Comparison of ENCODE assay signal across 1 fruit fly cellular context in the genomic region with DNA sequence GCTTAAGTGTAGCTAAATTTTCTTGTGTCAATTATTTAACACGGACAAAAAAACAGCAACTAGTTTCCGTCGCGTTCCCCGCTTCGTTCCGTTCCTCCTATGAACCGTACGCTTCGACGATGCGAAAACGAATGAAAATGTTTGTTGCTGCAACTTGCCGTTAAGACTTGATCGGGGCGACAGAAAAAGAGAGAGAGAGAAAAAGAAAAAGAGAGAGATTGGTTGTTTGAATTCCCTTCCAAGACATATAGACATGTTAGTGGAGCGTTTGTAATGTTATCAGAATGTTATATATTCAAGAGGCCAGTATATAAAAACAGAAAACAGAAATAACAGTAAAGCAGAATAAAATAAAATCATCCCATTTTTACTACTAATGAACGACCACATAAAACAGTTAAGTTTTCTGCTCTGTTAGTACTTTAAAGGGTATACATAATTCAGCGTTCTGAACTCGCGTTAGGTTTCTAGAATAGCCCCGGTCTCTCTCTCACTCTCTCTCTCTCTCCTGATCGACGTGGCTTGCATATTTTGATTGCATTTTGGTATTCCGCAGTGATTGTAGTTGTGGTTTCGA.
TF ChIP-seq lines count a peak whose summit lies in the region.

A gene (minus strand): TSS at position 137 of the 577 bp plus-strand sequence.

TF ChIP-seq in whole organism, embryonic, 481 proteins besides CTCF, POLR2A, EP300 and RAD21 (continued from another document and continues in another):
- TF ChIP-seq CG42726 (GFP tag; IDR thresholded peaks at IDR 0.05; lab: Robert Waterston, UW; ENCODE audit: partially characterized antibody) (no peak; the same call in 1 of the 2 replicates), Antp (GFP tag; optimal IDR thresholded peaks at IDR 0.05; lab: Kevin White, UChicago) (peak; percentile 89), Drgx (GFP tag; IDR thresholded peaks at IDR 0.05; lab: Robert Waterston, UW) (peak; percentile 92), CG7987 (GFP tag; optimal IDR thresholded peaks at IDR 0.05; lab: Kevin White, UChicago) (peak; percentile 87), CG7839 (tag; optimal IDR thresholded peaks at IDR 0.05; lab: Kevin White, UChicago) (peak; percentile 94), Ssrp (tag; optimal IDR thresholded peaks at IDR 0.05; lab: Kevin White, UChicago) (peak; percentile 86), CG6175 (GFP tag; IDR thresholded peaks at IDR 0.05; lab: Robert Waterston, UW) (peak; percentile 70; the same call in 2 of the 3 replicates), tgo (GFP tag; IDR thresholded peaks at IDR 0.05; lab: Robert Waterston, UW) (peak; percentile 94), CG12769 (tag; optimal IDR thresholded peaks at IDR 0.05; lab: Kevin White, UChicago) (peak; percentile 79), CG18764 (GFP tag; optimal IDR thresholded peaks at IDR 0.05; lab: Kevin White, UChicago) (peak; percentile 66), fd102C (GFP tag; optimal IDR thresholded peaks at IDR 0.05; lab: Kevin White, UChicago) (peak; percentile 39), CG11085 (GFP tag; IDR thresholded peaks at IDR 0.05; lab: Robert Waterston, UW) (peak; percentile 74), mirr (GFP tag; optimal IDR thresholded peaks at IDR 0.05; lab: Kevin White, UChicago) (peak; percentile 76), CG2875 (GFP tag; optimal IDR thresholded peaks at IDR 0.05; lab: Kevin White, UChicago) (peak; percentile 86), wek (GFP tag; optimal IDR thresholded peaks at IDR 0.05; lab: Kevin White, UChicago) (peak; percentile 69), CG10209 (GFP tag; optimal IDR thresholded peaks at IDR 0.05; lab: Kevin White, UChicago) (peak; percentile 91), CG1647 (GFP tag; optimal IDR thresholded peaks at IDR 0.05; lab: Kevin White, UChicago) (peak; percentile 78), CG12299 (tag; optimal IDR thresholded peaks at IDR 0.05; lab: Kevin White, UChicago) (peak; percentile 91), dmrt11E (tag; optimal IDR thresholded peaks at IDR 0.05; lab: Kevin White, UChicago) (peak; percentile 92), kni (GFP tag; optimal IDR thresholded peaks at IDR 0.05; lab: Kevin White, UChicago) (peak; percentile 38), E2f1 (GFP tag; IDR thresholded peaks at IDR 0.05; lab: Robert Waterston, UW) (peak; percentile 92), CG4854 (GFP tag; optimal IDR thresholded peaks at IDR 0.05; lab: Kevin White, UChicago) (peak; percentile 77), CG12659 (GFP tag; optimal IDR thresholded peaks at IDR 0.05; lab: Kevin White, UChicago) (peak; percentile 92), Dip3 (GFP tag; optimal IDR thresholded peaks at IDR 0.05; lab: Kevin White, UChicago) (peak; percentile 79), cas (GFP tag; IDR thresholded peaks at IDR 0.05; lab: Robert Waterston, UW) (peak; percentile 73; the same call in 1 of the 2 replicates), br (optimal IDR thresholded peaks at IDR 0.05; lab: Kevin White, UChicago) (no peak), twi (tag; optimal IDR thresholded peaks at IDR 0.05; lab: Kevin White, UChicago) (peak; percentile 81), Rx (GFP tag; IDR thresholded peaks at IDR 0.05; lab: Robert Waterston, UW) (no peak), C15 (GFP tag; IDR thresholded peaks at IDR 0.05; lab: Robert Waterston, UW) (peak; percentile 78; the same call in 1 of the 3 replicates), Ravus (GFP tag; IDR thresholded peaks at IDR 0.05; lab: Robert Waterston, UW) (peak; percentile 36), crol (GFP tag; IDR thresholded peaks at IDR 0.05; lab: Robert Waterston, UW) (peak; percentile 34; the same call in 1 of the 2 replicates), CG17359 (tag; optimal IDR thresholded peaks at IDR 0.05; lab: Kevin White, UChicago) (peak; percentile 91), oc (tag; optimal IDR thresholded peaks at IDR 0.05; lab: Kevin White, UChicago) (peak; percentile 86), CG15479 (GFP tag; optimal IDR thresholded peaks at IDR 0.05; lab: Kevin White, UChicago) (peak; percentile 44), CG11247 (GFP tag; IDR thresholded peaks at IDR 0.05; lab: Robert Waterston, UW) (peak; percentile 82), yki (optimal IDR thresholded peaks at IDR 0.05; lab: Kevin White, UChicago) (peak; percentile 88), Dll (GFP tag; IDR thresholded peaks at IDR 0.05; lab: Robert Waterston, UW; ENCODE audit: partially characterized antibody) (peak; percentile 52; the same call in 1 of the 4 replicates), CkIIα-i1 (GFP tag; IDR thresholded peaks at IDR 0.05; lab: Robert Waterston, UW) (no peak), cg (GFP tag; optimal IDR thresholded peaks at IDR 0.05; lab: Kevin White, UChicago) (peak; percentile 23), CG3726 (GFP tag; IDR thresholded peaks at IDR 0.05; lab: Robert Waterston, UW) (no peak), Kr (GFP tag; optimal IDR thresholded peaks at IDR 0.05; lab: Kevin White, UChicago) (peak; percentile 84), disco-r (GFP tag; optimal IDR thresholded peaks at IDR 0.05; lab: Kevin White, UChicago) (peak; percentile 86), gfzf (GFP tag; optimal IDR thresholded peaks at IDR 0.05; lab: Kevin White, UChicago) (no peak), eve (GFP tag; optimal IDR thresholded peaks at IDR 0.05; lab: Kevin White, UChicago) (peak in 1 of 2 experiments; percentile 97), lola (GFP tag; optimal IDR thresholded peaks at IDR 0.05; lab: Kevin White, UChicago) (peak in 1 of 3 experiments; percentile 92), CG10654 (GFP tag; optimal IDR thresholded peaks at IDR 0.05; lab: Kevin White, UChicago) (peak; percentile 79), HLH4C (GFP tag; IDR thresholded peaks at IDR 0.05; lab: Robert Waterston, UW; ENCODE audit: partially characterized antibody) (peak; percentile 52; the same call in 2 of the 3 replicates), Sry-β (GFP tag; optimal IDR thresholded peaks at IDR 0.05; lab: Kevin White, UChicago) (no peak), Hr51 (GFP tag; optimal IDR thresholded peaks at IDR 0.05; lab: Kevin White, UChicago) (peak; percentile 90 to 96), CG17568 (GFP tag; optimal IDR thresholded peaks at IDR 0.05; lab: Kevin White, UChicago) (peak; percentile 93), Ets65A (GFP tag; lab: Kevin White, UChicago) (peak; percentile 94), CG34376 (GFP tag; optimal IDR thresholded peaks at IDR 0.05; lab: Kevin White, UChicago) (peak; percentile 92), org-1 (GFP tag; optimal IDR thresholded peaks at IDR 0.05; lab: Kevin White, UChicago) (peak; percentile 90), CG18619 (GFP tag; optimal IDR thresholded peaks at IDR 0.05; lab: Kevin White, UChicago) (peak; percentile 90), ab (GFP tag; optimal IDR thresholded peaks at IDR 0.05; lab: Kevin White, UChicago) (peak; percentile 45), CG3163 (GFP tag; optimal IDR thresholded peaks at IDR 0.05; lab: Kevin White, UChicago) (peak; percentile 84), CG18011 (GFP tag; optimal IDR thresholded peaks at IDR 0.05; lab: Kevin White, UChicago) (peak; percentile 79), Pdp1 (GFP tag; optimal IDR thresholded peaks at IDR 0.05; lab: Kevin White, UChicago) (peak; percentile 92 to 93), gcm2 (GFP tag; optimal IDR thresholded peaks at IDR 0.05; lab: Kevin White, UChicago) (peak; percentile 88), kay (GFP tag; optimal IDR thresholded peaks at IDR 0.05; lab: Kevin White, UChicago) (peak; percentile 83), CG4404 (GFP tag; IDR thresholded peaks at IDR 0.05; lab: Robert Waterston, UW) (peak; percentile 85; the same call in 1 of the 2 replicates), dan (GFP tag; IDR thresholded peaks at IDR 0.05; lab: Robert Waterston, UW) (no peak), Dfd (GFP tag; optimal IDR thresholded peaks at IDR 0.05; lab: Kevin White, UChicago) (no peak), CG4282 (GFP tag; optimal IDR thresholded peaks at IDR 0.05; lab: Kevin White, UChicago) (peak; percentile 48), CG14014 (GFP tag; IDR thresholded peaks at IDR 0.05; lab: Robert Waterston, UW) (peak; percentile 90), pfk (GFP tag; optimal IDR thresholded peaks at IDR 0.05; lab: Kevin White, UChicago) (peak; percentile 68), trem (tag; optimal IDR thresholded peaks at IDR 0.05; lab: Kevin White, UChicago) (peak; percentile 89), exex (tag; optimal IDR thresholded peaks at IDR 0.05; lab: Kevin White, UChicago) (peak; percentile 78), slbo (GFP tag; IDR thresholded peaks at IDR 0.05; lab: Robert Waterston, UW) (peak; percentile 90), az2 (GFP tag; optimal IDR thresholded peaks at IDR 0.05; lab: Kevin White, UChicago) (peak; percentile 89), pzg (GFP tag; optimal IDR thresholded peaks at IDR 0.05; lab: Kevin White, UChicago) (no peak), CG13123 (GFP tag; optimal IDR thresholded peaks at IDR 0.05; lab: Kevin White, UChicago) (peak; percentile 85), bab2 (GFP tag; optimal IDR thresholded peaks at IDR 0.05; lab: Kevin White, UChicago) (peak; percentile 93), pan (optimal IDR thresholded peaks at IDR 0.05; lab: Kevin White, UChicago) (no peak), pan (GFP tag; optimal IDR thresholded peaks at IDR 0.05 in 1 of 2, IDR thresholded peaks at IDR 0.05 in 1 of 2) (peak in 1 of 2 experiments; percentile 93), Tbp (GFP tag; optimal IDR thresholded peaks at IDR 0.05; lab: Kevin White, UChicago) (no peak), CG6272 (GFP tag; IDR thresholded peaks at IDR 0.05; lab: Robert Waterston, UW) (peak; percentile 85), CG2129 (GFP tag; IDR thresholded peaks at IDR 0.05; lab: Robert Waterston, UW; ENCODE audit: partially characterized antibody) (no peak), ac (GFP tag; optimal IDR thresholded peaks at IDR 0.05; lab: Kevin White, UChicago) (peak; percentile 64), CG10979 (tag; optimal IDR thresholded peaks at IDR 0.05; lab: Kevin White, UChicago) (peak; percentile 93), CG6683 (GFP tag; optimal IDR thresholded peaks at IDR 0.05; lab: Kevin White, UChicago) (peak; percentile 67), lilli (GFP tag; optimal IDR thresholded peaks at IDR 0.05; lab: Kevin White, UChicago) (peak; percentile 92), lbe (GFP tag; optimal IDR thresholded peaks at IDR 0.05; lab: Kevin White, UChicago) (peak; percentile 94), CG13894 (tag; optimal IDR thresholded peaks at IDR 0.05; lab: Kevin White, UChicago) (peak; percentile 84), CG3281 (GFP tag; optimal IDR thresholded peaks at IDR 0.05; lab: Kevin White, UChicago) (peak; percentile 91), CG11504 (tag; optimal IDR thresholded peaks at IDR 0.05; lab: Kevin White, UChicago) (peak; percentile 89), schlank (tag; optimal IDR thresholded peaks at IDR 0.05; lab: Kevin White, UChicago) (peak; percentile 66), Doc2 (GFP tag; IDR thresholded peaks at IDR 0.05; lab: Robert Waterston, UW) (no peak), da (GFP tag; optimal IDR thresholded peaks at IDR 0.05; lab: Kevin White, UChicago) (peak; percentile 85), CG10462 (GFP tag; optimal IDR thresholded peaks at IDR 0.05; lab: Kevin White, UChicago) (peak; percentile 91), crc (GFP tag; optimal IDR thresholded peaks at IDR 0.05; lab: Kevin White, UChicago) (peak; percentile 88), mld (GFP tag; IDR thresholded peaks at IDR 0.05; lab: Robert Waterston, UW; ENCODE audit: partially characterized antibody) (no peak), sob (GFP tag; IDR thresholded peaks at IDR 0.05; lab: Robert Waterston, UW) (peak; percentile 90), nom (GFP tag; optimal IDR thresholded peaks at IDR 0.05; lab: Kevin White, UChicago) (peak; percentile 83), ems (GFP tag; optimal IDR thresholded peaks at IDR 0.05; lab: Kevin White, UChicago) (peak; percentile 86), Hr3 (GFP tag; optimal IDR thresholded peaks at IDR 0.05; lab: Kevin White, UChicago) (peak; percentile 89), CG1603 (tag; optimal IDR thresholded peaks at IDR 0.05; lab: Kevin White, UChicago) (peak; percentile 74), Nf-YA (GFP tag; IDR thresholded peaks at IDR 0.05; lab: Robert Waterston, UW) (peak; percentile 75), CG13624 (GFP tag; optimal IDR thresholded peaks at IDR 0.05; lab: Kevin White, UChicago) (peak; percentile 94), fru (optimal IDR thresholded peaks at IDR 0.05; lab: Kevin White, UChicago) (no peak), CG17186 (GFP tag; optimal IDR thresholded peaks at IDR 0.05; lab: Kevin White, UChicago) (peak; percentile 41), nerfin-2 (GFP tag; IDR thresholded peaks at IDR 0.05; lab: Robert Waterston, UW; ENCODE audit: partially characterized antibody) (0 out of 2 replicates have a peak, but pooled peaks have one; percentile 44), BtbVII (GFP tag; optimal IDR thresholded peaks at IDR 0.05; lab: Kevin White, UChicago) (peak; percentile 94), CG5180 (GFP tag; optimal IDR thresholded peaks at IDR 0.05; lab: Kevin White, UChicago) (peak; percentile 82), pho (GFP tag; optimal IDR thresholded peaks at IDR 0.05; lab: Kevin White, UChicago) (peak; percentile 92), Opbp (GFP tag; IDR thresholded peaks at IDR 0.05; lab: Robert Waterston, UW; ENCODE audit: partially characterized antibody) (no peak), Lim3 (GFP tag; IDR thresholded peaks at IDR 0.05; lab: Robert Waterston, UW) (0 out of 2 replicates have a peak, but pooled peaks have one; percentile 52), CG12071 (GFP tag; optimal IDR thresholded peaks at IDR 0.05; lab: Kevin White, UChicago) (peak; percentile 71), sc (optimal IDR thresholded peaks at IDR 0.05; lab: Kevin White, UChicago) (no peak), sc (GFP tag; optimal IDR thresholded peaks at IDR 0.05; lab: Kevin White, UChicago) (peak; percentile 85), p53 (GFP tag; optimal IDR thresholded peaks at IDR 0.05; lab: Kevin White, UChicago) (peak; percentile 73), CG3838 (GFP tag; optimal IDR thresholded peaks at IDR 0.05; lab: Kevin White, UChicago) (peak; percentile 48), CG6254 (GFP tag; optimal IDR thresholded peaks at IDR 0.05; lab: Kevin White, UChicago) (peak; percentile 76), CG9797 (GFP tag; optimal IDR thresholded peaks at IDR 0.05; lab: Kevin White, UChicago) (peak; percentile 10), Eip74EF (GFP tag; optimal IDR thresholded peaks at IDR 0.05; lab: Kevin White, UChicago) (peak in 1 of 2 experiments; percentile 92), sd (tag; optimal IDR thresholded peaks at IDR 0.05; lab: Kevin White, UChicago) (peak; percentile 85), tll (GFP tag; optimal IDR thresholded peaks at IDR 0.05; lab: Kevin White, UChicago) (peak in 1 of 2 experiments; percentile 31), onecut (GFP tag; IDR thresholded peaks at IDR 0.05; lab: Robert Waterston, UW) (peak; percentile 81), Mes4 (GFP tag; optimal IDR thresholded peaks at IDR 0.05; lab: Kevin White, UChicago) (peak; percentile 88), CG31224 (GFP tag; IDR thresholded peaks at IDR 0.05; lab: Robert Waterston, UW) (peak; percentile 82), H15 (GFP tag; IDR thresholded peaks at IDR 0.05; lab: Robert Waterston, UW) (peak; percentile 82)
